Worm (Caenorhabditis elegans) whole organism, midembryonic: ENCODE results near the gene F48E8.4.

Source experiments
- flt-1 ChIP-seq: fragments of 200-800 bp; sonication (Bioruptor generic); IDR thresholded peaks from 2 replicates; pipeline ENCODE4 v1.3.6; 2022; ENCODE audit warnings: missing genetic modification characterization, missing compliant biosample characterization
- ref-1 ChIP-seq: fragments of 200-800 bp; sonication (Bioruptor generic); conservative IDR thresholded peaks from 2 replicates; pipeline ENCODE4 v1.3.6; 2022; ENCODE audit warnings: missing genetic modification reagents, missing genetic modification characterization, missing compliant biosample characterization
- ztf-23 ChIP-seq: fragments of 200-800 bp; sonication (Bioruptor generic); IDR thresholded peaks from 2 replicates; pipeline ENCODE4 v1.3.6; 2022; ENCODE audit warnings: missing genetic modification reagents, missing genetic modification characterization, missing compliant biosample characterization

DNA sequence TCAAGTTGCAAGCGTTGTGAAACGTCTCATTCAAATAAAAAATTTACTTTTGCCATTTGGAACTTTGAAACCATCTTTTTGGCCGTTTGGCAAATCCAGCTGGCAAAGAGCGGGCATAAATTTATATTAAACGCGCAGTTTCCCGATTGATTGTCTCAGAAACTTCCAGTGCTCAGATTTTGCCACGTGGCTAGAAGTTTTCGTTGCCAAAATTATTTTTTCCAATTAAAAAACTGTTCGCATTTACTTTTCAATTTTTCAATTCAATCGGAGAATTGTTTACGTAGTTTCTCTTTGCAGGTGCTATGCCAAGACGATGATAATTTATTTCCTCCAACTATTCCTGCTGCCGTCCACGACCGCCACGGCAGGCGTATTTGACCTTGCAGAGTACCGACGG, at the start of gene F48E8.4:
- no peak for TF ChIP-seq ztf-23 (GFP tag; lab: Robert Waterston, UW)
- TF ChIP-seq ref-1 (GFP tag; lab: Robert Waterston, UW): no peak
- no peak for TF ChIP-seq flt-1 (GFP tag; lab: Robert Waterston, UW)
